Worm (Caenorhabditis elegans): ENCODE measurements around the gene T19D12.6.

- TF ChIP-seq him-1 (tag; optimal IDR thresholded peaks at IDR 0.05) (no peak), dao-5 (tag; optimal IDR thresholded peaks at IDR 0.05) (no peak), W03F9.2 (tag; optimal IDR thresholded peaks at IDR 0.05) (no peak)
Measured at ce11 chrII:6616135-6616534, 26.8 kb downstream of the T19D12.6 start.

All from whole organism, L4/young adult.